Fruit fly (Drosophila melanogaster) whole organism, embryonic: Measurements from ENCODE around the gene CG8837.

Source experiments
- Blimp-1 ChIP-seq: fragments of 200-800 bp; sonication (Bioruptor generic); optimal IDR thresholded peaks from 3 replicates; lab custom pipeline; 2018; ENCODE audit warnings: missing biosample characterization, missing genetic modification characterization, mild to moderate bottlenecking, moderate library complexity, missing genetic modification reagents
- CG3838 ChIP-seq: fragments of 200-800 bp; sonication (Bioruptor generic); optimal IDR thresholded peaks from 3 replicates; lab custom pipeline; 2016; ENCODE audit warnings: missing biosample characterization, missing genetic modification characterization
- CG7839 ChIP-seq: fragments of 200-800 bp; sonication (Bioruptor generic); optimal IDR thresholded peaks from 3 replicates; lab custom pipeline; 2018; ENCODE audit warnings: missing biosample characterization, mild to moderate bottlenecking, missing genetic modification characterization, moderate library complexity
- Dfd ChIP-seq, 2 experiments: fragments of >200 bp; optimal IDR thresholded peaks; 2 replicates each; lab custom pipeline; 2017; ENCODE audit warnings: missing biosample characterization in 2 of 2, missing genetic modification characterization in 2 of 2
- ranshi ChIP-seq: fragments of 200-800 bp; sonication (Bioruptor generic); IDR thresholded peaks from 2 replicates; pipeline ENCODE4 v1.3.6; 2022; ENCODE audit warnings: missing biosample characterization, missing genetic modification characterization
- repo ChIP-seq: fragments of 200-800 bp; sonication (Bioruptor generic); optimal IDR thresholded peaks from 2 replicates; lab custom pipeline; 2016; ENCODE audit warnings: missing biosample characterization, missing genetic modification characterization
- unc-4 ChIP-seq: fragments of 200-800 bp; sonication (Bioruptor generic); IDR thresholded peaks from 2 replicates; pipeline ENCODE4 v1.3.6; 2022; ENCODE audit warnings: missing biosample characterization, missing genetic modification characterization; ENCODE audit not compliant: partially characterized antibody

DNA sequence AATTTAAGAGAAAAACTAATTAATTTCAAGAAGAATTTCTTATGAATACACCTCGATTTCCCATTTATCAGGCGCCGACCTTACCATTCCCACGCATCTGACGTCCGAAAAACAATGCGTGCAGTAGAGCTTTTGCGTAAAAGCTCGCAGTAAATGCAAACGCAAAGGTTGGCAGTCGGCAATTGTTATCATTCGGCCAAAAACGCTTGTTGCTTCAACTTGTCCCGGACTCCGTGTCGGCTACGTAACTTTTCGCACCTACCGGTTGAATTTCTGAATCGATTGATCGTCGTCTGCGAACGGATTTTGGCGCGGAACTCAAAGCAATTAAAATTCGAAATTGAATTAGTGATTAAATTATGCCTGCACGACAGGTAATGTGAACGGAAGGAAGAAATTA, 16.2 kb upstream of the CG8837 start, which contains the start of gene CG3277:
- no peak for TF ChIP-seq Dfd (GFP tag; optimal IDR thresholded peaks at IDR 0.05; lab: Kevin White, UChicago)
- TF ChIP-seq repo, result no peak
- no peak for TF ChIP-seq Blimp-1 (GFP tag; lab: Kevin White, UChicago)
- TF ChIP-seq ranshi (GFP tag; lab: Robert Waterston, UW), result no peak
- no peak for TF ChIP-seq CG7839 (tag; lab: Kevin White, UChicago)
- TF ChIP-seq CG3838 (GFP tag; lab: Kevin White, UChicago), result no peak
- TF ChIP-seq unc-4, result no peak
